Worm (Caenorhabditis elegans): ENCODE data around the gene F46B6.6.

- TF ChIP-seq him-1 (tag; optimal IDR thresholded peaks at IDR 0.05) (no peak), W03F9.2 (tag; optimal IDR thresholded peaks at IDR 0.05) (no peak)
These were observed 12.4 kb upstream of the F46B6.6 start, which contains the start of gene F46B6.13 for ce11 chrV:9799076-9799475.
